Fruit fly (Drosophila melanogaster): ENCODE measurements around the gene dnt.

Gene dnt

DNA sequence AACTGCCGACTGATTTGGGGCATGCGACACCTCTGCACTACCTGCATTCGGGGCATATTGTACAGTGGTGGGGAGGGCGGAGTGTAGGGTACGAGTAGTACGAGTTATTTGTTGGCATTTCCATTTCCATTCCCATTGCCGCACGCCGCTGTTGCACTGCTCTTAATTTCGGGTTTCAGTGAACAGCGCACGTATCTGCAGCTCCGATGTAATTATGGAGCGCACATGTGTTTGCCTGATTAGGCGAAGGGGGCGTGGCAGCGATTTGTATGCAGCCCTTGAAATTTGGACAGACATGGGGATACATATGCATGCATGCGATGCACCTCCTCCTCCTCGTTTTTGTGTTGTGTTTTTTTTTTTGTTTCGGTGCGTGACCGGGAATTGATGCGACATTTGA, 49.6 kb downstream of the dnt start:
- TF ChIP-seq noc (tag; optimal IDR thresholded peaks at IDR 0.05) = no peak

DNA sequence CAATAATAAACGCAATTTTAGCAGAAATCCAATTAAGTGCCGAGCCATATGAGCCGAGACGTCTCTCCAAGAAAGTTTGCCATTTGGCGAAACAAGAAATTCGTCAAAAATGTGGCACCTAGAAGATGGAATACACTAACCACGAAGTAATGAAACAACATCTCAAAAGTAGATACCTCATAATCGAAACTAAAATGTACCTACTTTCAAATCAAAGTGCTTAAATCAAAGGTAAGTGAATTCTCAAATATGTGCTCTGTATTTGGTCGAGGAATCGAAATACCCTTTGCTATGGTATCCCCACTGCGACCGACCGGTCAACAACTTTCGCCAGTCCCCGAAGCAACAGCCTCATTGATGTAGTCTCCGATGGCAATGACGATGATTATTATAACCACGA, 55.4 kb downstream of the dnt start:
- TF ChIP-seq noc (tag; optimal IDR thresholded peaks at IDR 0.05) = no peak

DNA sequence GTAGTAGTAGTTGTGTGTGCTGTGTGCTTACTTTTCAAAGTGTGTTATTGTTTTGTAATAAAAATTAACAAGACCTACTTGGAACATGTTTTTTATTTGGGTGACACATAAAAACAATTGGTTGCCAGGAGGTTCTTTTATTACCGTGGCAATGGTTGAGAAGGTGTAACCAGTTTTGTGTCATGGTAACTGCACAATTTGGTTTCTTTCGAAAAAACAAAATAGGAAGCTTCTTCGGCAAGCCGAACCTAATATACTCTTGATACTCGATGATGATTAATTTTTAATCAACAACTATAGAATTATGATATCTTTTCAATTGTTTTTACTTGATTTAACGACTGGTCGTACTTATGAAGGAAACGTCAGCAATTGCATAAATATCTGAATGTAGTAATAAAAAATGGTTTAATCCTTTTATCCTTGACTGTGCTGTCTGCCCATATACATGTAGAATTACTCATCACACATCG, 63.2 kb downstream of the dnt start, which contains the start of the genes CG17564 and CG10750:
TSS of gene CG17564 (minus strand) at position 101 of the 473 bp plus-strand sequence.
TSS of gene CG10750 (plus strand) at position 423 of the 473 bp plus-strand sequence.
- no peak for TF ChIP-seq noc (tag; optimal IDR thresholded peaks at IDR 0.05)

DNA sequence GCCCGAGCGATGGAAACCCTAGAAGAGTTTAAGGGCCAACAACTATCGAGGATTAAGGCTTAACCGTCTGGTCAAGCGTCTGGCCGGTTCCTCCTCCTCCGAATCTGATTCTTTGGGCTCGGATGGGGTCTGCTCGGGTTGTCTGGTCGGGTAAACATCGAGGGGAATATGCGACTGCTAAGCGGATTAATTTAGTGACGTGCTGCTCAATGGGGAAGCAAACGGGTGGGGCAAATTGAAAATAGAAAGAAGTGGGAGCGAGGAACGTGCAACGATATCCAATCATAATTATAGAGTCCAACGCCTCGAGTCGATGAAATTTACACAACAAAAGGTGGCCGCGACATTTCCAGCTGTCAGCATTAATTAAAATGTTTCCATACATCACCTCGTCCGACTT, 66.3 kb downstream of the dnt start:
- no peak for TF ChIP-seq noc (tag; optimal IDR thresholded peaks at IDR 0.05)

All from whole organism, larva.